Fruit fly (Drosophila melanogaster) whole organism, prepupa: ENCODE measurements around the gene CG42812.

ENCODE experiments used
- Blimp-1 ChIP-seq: fragments of 200-800 bp; sonication (Bioruptor generic); optimal IDR thresholded peaks from 3 replicates; lab custom pipeline; 2017; ENCODE audit warnings: missing biosample characterization, missing genetic modification characterization, mild to moderate bottlenecking, moderate library complexity, missing genetic modification reagents
- CG11294 ChIP-seq: fragments of 200-800 bp; sonication (Bioruptor generic); IDR thresholded peaks from 2 replicates; pipeline ENCODE4 v1.3.6; 2022; ENCODE audit warnings: missing biosample characterization, missing genetic modification characterization
- CG11762 ChIP-seq: fragments of 200-800 bp; sonication (Bioruptor generic); optimal IDR thresholded peaks from 3 replicates; lab custom pipeline; 2016; ENCODE audit warnings: missing biosample characterization, missing genetic modification characterization; ENCODE audit not compliant: insufficient read depth
- CG11902 ChIP-seq: fragments of 200-800 bp; sonication (Bioruptor generic); optimal IDR thresholded peaks from 3 replicates; lab custom pipeline; 2016; ENCODE audit warnings: missing biosample characterization, missing genetic modification characterization
- CG15336 ChIP-seq: fragments of 200-800 bp; sonication (Bioruptor generic); IDR thresholded peaks from 2 replicates; pipeline ENCODE4 v1.3.6; 2022; ENCODE audit warnings: missing biosample characterization, missing genetic modification characterization
- CG1621 ChIP-seq: fragments of 200-800 bp; sonication (Bioruptor generic); optimal IDR thresholded peaks from 3 replicates; lab custom pipeline; 2018; ENCODE audit warnings: missing biosample characterization, mild to moderate bottlenecking, missing genetic modification characterization
- CG31627 ChIP-seq: fragments of 200-800 bp; sonication (Bioruptor generic); optimal IDR thresholded peaks from 3 replicates; lab custom pipeline; 2016; ENCODE audit warnings: missing biosample characterization, missing genetic modification characterization
- CG32006 ChIP-seq: fragments of 200-800 bp; sonication (Bioruptor generic); optimal IDR thresholded peaks from 3 replicates; lab custom pipeline; 2017; ENCODE audit warnings: missing biosample characterization, mild to moderate bottlenecking, missing genetic modification characterization
- CG34406 ChIP-seq: fragments of 200-800 bp; sonication (Bioruptor generic); optimal IDR thresholded peaks from 3 replicates; lab custom pipeline; 2016; ENCODE audit warnings: missing biosample characterization, missing genetic modification characterization
- CG3919 ChIP-seq: fragments of 200-800 bp; sonication (Bioruptor generic); optimal IDR thresholded peaks from 3 replicates; lab custom pipeline; 2016; ENCODE audit warnings: missing biosample characterization, missing genetic modification characterization
- CG6163 ChIP-seq: fragments of 200-800 bp; sonication (Bioruptor generic); IDR thresholded peaks from 3 replicates; pipeline ENCODE4 v1.3.6; 2022; ENCODE audit warnings: missing biosample characterization, missing genetic modification characterization
- CG6792 ChIP-seq: fragments of 200-800 bp; sonication (Bioruptor generic); optimal IDR thresholded peaks from 3 replicates; lab custom pipeline; 2016; ENCODE audit warnings: missing biosample characterization, missing genetic modification characterization
- CG6808 ChIP-seq: fragments of 200-800 bp; sonication (Bioruptor generic); optimal IDR thresholded peaks from 3 replicates; lab custom pipeline; 2017; ENCODE audit warnings: missing biosample characterization, missing genetic modification characterization, mild to moderate bottlenecking, moderate library complexity, missing genetic modification reagents
- CG6854 ChIP-seq: fragments of 200-800 bp; sonication (Bioruptor generic); optimal IDR thresholded peaks from 2 replicates; lab custom pipeline; 2017; ENCODE audit warnings: missing biosample characterization, mild to moderate bottlenecking, missing genetic modification characterization
- CG7368 ChIP-seq: fragments of 200-800 bp; sonication (Bioruptor generic); optimal IDR thresholded peaks from 3 replicates; lab custom pipeline; 2016; ENCODE audit warnings: missing biosample characterization, missing genetic modification characterization
- CG8319 ChIP-seq: fragments of 200-800 bp; sonication (Bioruptor generic); optimal IDR thresholded peaks from 3 replicates; lab custom pipeline; 2016; ENCODE audit warnings: missing biosample characterization, missing genetic modification characterization
- CG8632 ChIP-seq: fragments of 200-800 bp; sonication (Bioruptor generic); optimal IDR thresholded peaks from 3 replicates; lab custom pipeline; 2016; ENCODE audit warnings: missing biosample characterization, missing genetic modification characterization
- Eip75B ChIP-seq: fragments of 200-800 bp; sonication (Bioruptor generic); optimal IDR thresholded peaks from 3 replicates; lab custom pipeline; 2016; ENCODE audit warnings: missing biosample characterization, missing genetic modification characterization
- Eip93F ChIP-seq: fragments of 200-800 bp; sonication (Bioruptor generic); optimal IDR thresholded peaks from 2 replicates; lab custom pipeline; 2016; ENCODE audit warnings: missing biosample characterization, mild to moderate bottlenecking, missing genetic modification characterization
- Gug ChIP-seq: fragments of 200-800 bp; sonication (Bioruptor generic); IDR thresholded peaks from 2 replicates; pipeline ENCODE4 v1.3.6; 2022; ENCODE audit warnings: missing biosample characterization, missing genetic modification characterization
- Hr4 ChIP-seq: fragments of 200-800 bp; sonication (Bioruptor generic); optimal IDR thresholded peaks from 3 replicates; lab custom pipeline; 2016; ENCODE audit warnings: missing biosample characterization, missing genetic modification characterization
- Met ChIP-seq: fragments of 200-800 bp; sonication (Bioruptor generic); optimal IDR thresholded peaks from 3 replicates; lab custom pipeline; 2016; ENCODE audit warnings: missing biosample characterization, missing genetic modification characterization
- OdsH ChIP-seq: fragments of 200-800 bp; sonication (Bioruptor generic); optimal IDR thresholded peaks from 3 replicates; lab custom pipeline; 2016; ENCODE audit warnings: missing biosample characterization, missing genetic modification characterization
- Smox ChIP-seq: fragments of 200-800 bp; sonication (Bioruptor generic); optimal IDR thresholded peaks from 3 replicates; lab custom pipeline; 2016; ENCODE audit warnings: missing biosample characterization, missing genetic modification characterization
- acj6 ChIP-seq: fragments of 200-800 bp; sonication (Bioruptor generic); optimal IDR thresholded peaks from 3 replicates; lab custom pipeline; 2016; ENCODE audit warnings: missing biosample characterization, missing genetic modification characterization
- cyc ChIP-seq: fragments of 200-800 bp; sonication (Bioruptor generic); optimal IDR thresholded peaks from 3 replicates; lab custom pipeline; 2016; ENCODE audit warnings: missing biosample characterization, missing genetic modification characterization
- dsx ChIP-seq: fragments of 200-800 bp; optimal IDR thresholded peaks from 3 replicates; lab custom pipeline; 2019; ENCODE audit warnings: missing biosample characterization, mild to moderate bottlenecking, missing genetic modification characterization, moderate library complexity; ENCODE audit not compliant: poor library complexity, severe bottlenecking
- eg ChIP-seq: fragments of 200-800 bp; sonication (Bioruptor generic); IDR thresholded peaks from 3 replicates; pipeline ENCODE4 v1.3.6; 2022; ENCODE audit warnings: missing biosample characterization, missing genetic modification characterization
- fd59A ChIP-seq: fragments of 200-800 bp; sonication (Bioruptor generic); optimal IDR thresholded peaks from 2 replicates; lab custom pipeline; 2017; ENCODE audit warnings: missing biosample characterization, mild to moderate bottlenecking, missing genetic modification characterization, missing genetic modification reagents
- fd85E ChIP-seq: fragments of 200-800 bp; sonication (Bioruptor generic); optimal IDR thresholded peaks from 3 replicates; lab custom pipeline; 2016; ENCODE audit warnings: missing biosample characterization, missing genetic modification characterization
- fkh ChIP-seq: fragments of 200-800 bp; sonication (Bioruptor generic); optimal IDR thresholded peaks from 3 replicates; lab custom pipeline; 2017; ENCODE audit warnings: missing biosample characterization, mild to moderate bottlenecking, missing genetic modification characterization, moderate library complexity
- net ChIP-seq: fragments of 200-800 bp; sonication (Bioruptor generic); optimal IDR thresholded peaks from 3 replicates; lab custom pipeline; 2016; ENCODE audit warnings: missing biosample characterization, missing genetic modification characterization
- spab ChIP-seq: fragments of 200-800 bp; sonication (Bioruptor generic); optimal IDR thresholded peaks from 2 replicates; lab custom pipeline; 2017; ENCODE audit warnings: missing biosample characterization, mild to moderate bottlenecking, missing genetic modification characterization, missing genetic modification reagents
- svp ChIP-seq: fragments of 200-800 bp; sonication (Bioruptor generic); peaks from one replicate; lab custom pipeline; 2016; ENCODE audit warnings: missing biosample characterization, missing genetic modification characterization

CG42812 gene

DNA sequence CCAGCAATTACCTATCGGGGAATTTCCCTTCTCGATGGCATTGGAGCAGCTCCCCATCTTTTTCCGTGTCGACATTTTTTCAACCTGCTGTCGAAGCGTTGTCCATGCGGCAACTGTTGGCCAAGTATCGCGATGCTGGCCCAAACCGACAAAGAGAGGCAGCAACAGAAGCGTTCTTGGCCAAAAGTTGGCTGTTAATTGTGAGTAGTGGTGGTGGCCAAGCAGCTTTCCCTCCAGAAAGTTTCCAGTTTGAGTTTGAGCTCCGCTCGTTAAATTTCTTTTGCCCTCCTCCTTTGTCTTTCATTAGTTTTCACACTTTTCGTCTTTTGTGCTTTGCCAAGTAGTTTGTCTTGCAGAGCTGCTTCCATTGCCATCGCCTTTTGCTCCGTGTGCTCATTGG, 4.7 kb upstream of the CG42812 start, which contains the start of gene CG17782:
TSS of gene CG17782 (minus strand) at position 101 of the 400 bp plus-strand sequence.
- TF ChIP-seq CG34406 (GFP tag; lab: Kevin White, UChicago): no peak
- TF ChIP-seq acj6 (GFP tag; lab: Kevin White, UChicago): no peak
- no peak for TF ChIP-seq fd59A
- TF ChIP-seq CG3919 (GFP tag; lab: Kevin White, UChicago): no peak
- TF ChIP-seq OdsH: no peak
- no peak for TF ChIP-seq svp (GFP tag; lab: Kevin White, UChicago)
- no peak for TF ChIP-seq CG11902 (GFP tag; lab: Kevin White, UChicago)
- TF ChIP-seq Smox (GFP tag; lab: Kevin White, UChicago): no peak
- TF ChIP-seq fd85E (GFP tag; lab: Kevin White, UChicago): no peak
- no peak for TF ChIP-seq CG31627 (GFP tag; lab: Kevin White, UChicago)
- TF ChIP-seq net (GFP tag; lab: Kevin White, UChicago): no peak
- TF ChIP-seq Eip93F (GFP tag; lab: Kevin White, UChicago): no peak
- TF ChIP-seq Gug (GFP tag; lab: Robert Waterston, UW): no peak

DNA sequence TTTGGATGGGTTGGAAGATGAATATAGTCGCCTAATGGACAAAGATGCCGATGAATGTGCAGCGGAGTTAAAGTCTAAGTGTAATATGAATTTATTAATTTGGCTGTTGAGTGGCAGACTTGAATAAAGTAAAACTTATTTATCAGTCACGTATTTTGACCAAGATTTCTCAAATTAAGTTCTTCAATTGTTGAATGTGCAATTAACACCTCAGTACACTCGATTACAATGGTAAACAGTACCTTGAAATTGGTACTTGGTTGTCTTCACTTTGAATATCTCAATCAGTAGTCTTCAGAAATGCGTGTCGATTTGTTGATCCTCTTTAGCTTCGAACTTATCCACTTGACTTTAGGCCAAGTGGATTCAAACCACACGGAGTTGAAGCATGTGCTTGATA, 1.3 kb upstream of the CG42812 start, which contains the start of gene CG13614:
TSS of gene CG13614 (plus strand) at position 301 of the 400 bp plus-strand sequence.
- TF ChIP-seq Blimp-1 (GFP tag; lab: Kevin White, UChicago) (no peak), CG15336 (GFP tag; lab: Robert Waterston, UW) (no peak), svp (GFP tag; lab: Kevin White, UChicago) (no peak), cyc (GFP tag; lab: Kevin White, UChicago) (no peak), CG8632 (GFP tag; lab: Kevin White, UChicago) (no peak), CG1621 (tag; lab: Kevin White, UChicago) (no peak), CG32006 (GFP tag; lab: Kevin White, UChicago) (no peak), fkh (GFP tag; lab: Kevin White, UChicago) (no peak), CG7368 (GFP tag; lab: Kevin White, UChicago) (no peak), CG31627 (GFP tag; lab: Kevin White, UChicago) (no peak), eg (no peak), CG8319 (GFP tag; lab: Kevin White, UChicago) (no peak), CG6792 (GFP tag; lab: Kevin White, UChicago) (no peak), Gug (GFP tag; lab: Robert Waterston, UW) (no peak), spab (GFP tag; lab: Kevin White, UChicago) (no peak), dsx (GFP tag; lab: Kevin White, UChicago) (no peak)

DNA sequence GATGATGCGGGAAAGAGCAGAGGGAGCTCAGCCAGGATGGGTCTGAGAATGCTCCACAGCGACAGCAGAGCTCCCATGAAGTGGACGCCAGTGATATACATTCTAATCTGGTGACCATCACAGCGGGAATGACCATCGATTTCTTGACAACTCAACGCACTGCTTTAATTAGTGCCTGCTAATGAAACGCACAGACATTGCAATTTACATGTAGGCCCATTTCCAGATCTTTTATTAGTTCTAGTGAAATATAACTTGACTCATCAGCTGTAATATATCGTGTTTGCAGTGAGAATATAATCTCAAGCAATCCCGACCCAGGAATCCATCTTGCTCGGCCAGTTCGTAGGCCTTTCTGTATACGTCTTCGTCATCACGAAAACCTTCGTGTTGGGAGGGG, 844 bp downstream of the CG42812 start, which contains the start of gene CG42811:
TSS of gene CG42811 (minus strand) at position 101 of the 400 bp plus-strand sequence.
- TF ChIP-seq CG6163 (GFP tag; lab: Robert Waterston, UW) (no peak), Met (no peak), CG6808 (GFP tag; lab: Kevin White, UChicago) (no peak), Hr4 (GFP tag; lab: Kevin White, UChicago) (no peak), Eip75B (no peak), CG11294 (GFP tag; lab: Robert Waterston, UW) (no peak), dsx (GFP tag; lab: Kevin White, UChicago) (no peak), Smox (GFP tag; lab: Kevin White, UChicago) (no peak), CG11762 (GFP tag; lab: Kevin White, UChicago) (no peak), CG11902 (GFP tag; lab: Kevin White, UChicago) (no peak), CG6854 (GFP tag; lab: Kevin White, UChicago) (no peak), fd85E (GFP tag; lab: Kevin White, UChicago) (no peak)
